Worm (Caenorhabditis elegans) whole organism, L4 larva: ENCODE results near the gene mcu-1.

ENCODE experiments used
- F10B5.3 ChIP-seq: sonication (generic microtip); optimal IDR thresholded peaks from 2 replicates; lab custom pipeline; 2016; ENCODE audit warnings: mild to moderate bottlenecking, missing genetic modification characterization, missing compliant biosample characterization
- F37D6.2 ChIP-seq: sonication (generic microtip); optimal IDR thresholded peaks from 2 replicates; lab custom pipeline; 2016; ENCODE audit warnings: mild to moderate bottlenecking, missing genetic modification characterization, missing compliant biosample characterization
- aha-1 ChIP-seq: fragments of 150-350 bp; peaks from one replicate; lab custom pipeline; 2014; ENCODE audit warnings: missing biosample characterization, missing genetic modification characterization
- ama-1 ChIP-seq: fragments of 150-350 bp; optimal IDR thresholded peaks from 2 replicates; lab custom pipeline; 2014; ENCODE audit warnings: inconsistent platforms, mixed read lengths
- arid-1 ChIP-seq: fragments of 200-800 bp; sonication (Bioruptor generic); conservative IDR thresholded peaks from 2 replicates; pipeline ENCODE4 v1.3.6; 2022; ENCODE audit warnings: missing genetic modification reagents, missing genetic modification characterization, missing compliant biosample characterization
- ceh-62 ChIP-seq: sonication (generic microtip); optimal IDR thresholded peaks from 2 replicates; lab custom pipeline; 2017; ENCODE audit warnings: missing biosample characterization, missing genetic modification characterization
- ces-1 ChIP-seq: fragments of 150-350 bp; sonication (generic microtip); optimal IDR thresholded peaks from 4 replicates; lab custom pipeline; 2014; ENCODE audit warnings: missing biosample characterization, missing genetic modification reagents, missing genetic modification characterization
- daf-16 ChIP-seq, 3 experiments: sonication (generic microtip); optimal IDR thresholded peaks; 2 replicates each; lab custom pipeline; 2016 to 2017; ENCODE audit warnings: missing genetic modification characterization in 3 of 3, missing genetic modification reagents in 3 of 3, mild to moderate bottlenecking in 2 of 3, missing compliant biosample characterization in 2 of 3, missing biosample characterization in 1 of 3, moderate library complexity in 1 of 3
- daf-8 ChIP-seq: fragments of 200-800 bp; sonication (Bioruptor generic); IDR thresholded peaks from 2 replicates; pipeline ENCODE4 v1.3.6; 2022; ENCODE audit warnings: missing genetic modification characterization, missing compliant biosample characterization
- dmd-9 ChIP-seq: fragments of 200-800 bp; sonication (Bioruptor generic); IDR thresholded peaks from 2 replicates; pipeline ENCODE4 v1.3.6; 2022; ENCODE audit warnings: missing genetic modification reagents, missing genetic modification characterization, missing compliant biosample characterization
- fkh-10 ChIP-seq: fragments of 150-350 bp; optimal IDR thresholded peaks from 2 replicates; lab custom pipeline; 2014; ENCODE audit warnings: missing biosample characterization, missing genetic modification reagents, missing genetic modification characterization
- gei-8 ChIP-seq: fragments of 200-800 bp; sonication (Bioruptor generic); optimal IDR thresholded peaks from 2 replicates; lab custom pipeline; 2018; ENCODE audit warnings: mild to moderate bottlenecking, missing genetic modification characterization, missing compliant biosample characterization
- hlh-11 ChIP-seq: fragments of 200-800 bp; sonication (Bioruptor generic); optimal IDR thresholded peaks from 2 replicates; lab custom pipeline; 2018; ENCODE audit warnings: mild to moderate bottlenecking, missing genetic modification characterization, missing compliant biosample characterization
- lin-29 ChIP-seq: fragments of 200-800 bp; sonication (Bioruptor generic); IDR thresholded peaks from 2 replicates; pipeline ENCODE4 v1.3.6; 2022; ENCODE audit warnings: missing genetic modification reagents, missing genetic modification characterization, missing compliant biosample characterization
- lsy-2 ChIP-seq, 2 experiments: fragments of 150-350 bp in 1 of 2; sonication (generic microtip) in 1 of 2; optimal IDR thresholded peaks; 2 replicates each; lab custom pipeline; 2014 to 2017; ENCODE audit warnings: missing biosample characterization in 2 of 2, missing genetic modification characterization in 2 of 2
- madf-9 ChIP-seq: fragments of 200-800 bp; sonication (Bioruptor generic); conservative IDR thresholded peaks from 2 replicates; pipeline ENCODE4 v1.3.6; 2022; ENCODE audit warnings: missing genetic modification reagents, missing genetic modification characterization, missing compliant biosample characterization
- mes-2 ChIP-seq: sonication (generic microtip); optimal IDR thresholded peaks from 2 replicates; lab custom pipeline; 2016; ENCODE audit warnings: missing genotype, mild to moderate bottlenecking, missing genetic modification characterization, missing compliant biosample characterization; ENCODE audit not compliant: poor library complexity, severe bottlenecking
- nhr-111 ChIP-seq: fragments of 200-800 bp; sonication (Bioruptor generic); optimal IDR thresholded peaks from 2 replicates; lab custom pipeline; 2018; ENCODE audit warnings: mild to moderate bottlenecking, missing genetic modification characterization, missing compliant biosample characterization
- nhr-25 ChIP-seq: sonication (generic microtip); optimal IDR thresholded peaks from 2 replicates; lab custom pipeline; 2017; ENCODE audit warnings: missing genetic modification characterization, mild to moderate bottlenecking, missing compliant biosample characterization, antibody characterized with exemption, moderate library complexity, borderline replicate concordance; ENCODE audit not compliant: insufficient read depth
- nhr-28 ChIP-seq: fragments of 150-350 bp; optimal IDR thresholded peaks from 2 replicates; lab custom pipeline; 2014; ENCODE audit warnings: missing biosample characterization, missing genetic modification characterization
- nhr-76 ChIP-seq: fragments of 150-350 bp; optimal IDR thresholded peaks from 2 replicates; lab custom pipeline; 2014; ENCODE audit warnings: missing biosample characterization, missing genetic modification characterization
- nhr-77 ChIP-seq: fragments of 150-350 bp; optimal IDR thresholded peaks from 2 replicates; lab custom pipeline; 2014; ENCODE audit warnings: missing biosample characterization, missing genetic modification characterization
- pha-4 ChIP-seq, 2 experiments: fragments of 150-350 bp in 1 of 2; fragments of 200-800 bp in 1 of 2; sonication (Bioruptor generic) in 1 of 2; IDR thresholded peaks in 1 of 2; optimal IDR thresholded peaks in 1 of 2; 2 replicates each; pipeline versions ENCODE4 v1.3.6 to Lab custom; 2014 to 2022; ENCODE audit warnings: missing genetic modification characterization in 2 of 2, missing genetic modification reagents in 2 of 2, missing biosample characterization in 1 of 2, missing compliant biosample characterization in 1 of 2
- php-3 ChIP-seq: fragments of 200-800 bp; sonication (Bioruptor generic); IDR thresholded peaks from 2 replicates; pipeline ENCODE4 v1.3.6; 2022; ENCODE audit warnings: missing genetic modification reagents, missing genetic modification characterization, missing compliant biosample characterization
- set-16 ChIP-seq: fragments of 200-800 bp; sonication (Bioruptor generic); IDR thresholded peaks from 2 replicates; pipeline ENCODE4 v1.3.6; 2022; ENCODE audit warnings: missing genetic modification reagents, missing genetic modification characterization, missing compliant biosample characterization
- skn-1 ChIP-seq: fragments of 150-350 bp; optimal IDR thresholded peaks from 2 replicates; lab custom pipeline; 2014; ENCODE audit warnings: missing biosample characterization, missing genetic modification characterization
- snpc-1.2 ChIP-seq: fragments of 200-800 bp; sonication (Bioruptor generic); IDR thresholded peaks from 2 replicates; pipeline ENCODE4 v1.3.6; 2022; ENCODE audit warnings: missing genetic modification reagents, missing genetic modification characterization, missing compliant biosample characterization
- tra-1 ChIP-seq: fragments of 200-800 bp; sonication (Bioruptor generic); IDR thresholded peaks from 2 replicates; pipeline ENCODE4 v1.3.6; 2022; ENCODE audit warnings: missing genetic modification reagents, missing genetic modification characterization, missing compliant biosample characterization
- unc-39 ChIP-seq: sonication (generic microtip); optimal IDR thresholded peaks from 2 replicates; lab custom pipeline; 2017; ENCODE audit warnings: missing biosample characterization, missing genetic modification characterization
- unc-62 ChIP-seq, 3 experiments: fragments of 150-350 bp in 1 of 3; sonication (generic microtip); optimal IDR thresholded peaks in 2 of 3; peaks in 1 of 3; 1 replicate in 1 of 3; 2 replicates in 2 of 3; lab custom pipeline; 2014 to 2017; ENCODE audit warnings: missing biosample characterization in 3 of 3, missing genetic modification characterization in 3 of 3, missing genetic modification reagents in 3 of 3, missing genotype in 1 of 3
- zfp-2 ChIP-seq: sonication (generic microtip); optimal IDR thresholded peaks from 2 replicates; lab custom pipeline; 2016; ENCODE audit warnings: mild to moderate bottlenecking, missing genetic modification characterization, missing compliant biosample characterization
- zfp-3 ChIP-seq: fragments of 200-800 bp; sonication (Bioruptor generic); conservative IDR thresholded peaks from 2 replicates; pipeline ENCODE4 v1.3.6; 2022; ENCODE audit warnings: missing genetic modification reagents, missing genetic modification characterization, missing compliant biosample characterization
- zip-11 ChIP-seq: fragments of 200-800 bp; sonication (Bioruptor generic); IDR thresholded peaks from 2 replicates; pipeline ENCODE4 v1.3.6; 2022; ENCODE audit warnings: missing genetic modification characterization, missing compliant biosample characterization
- zip-2 ChIP-seq: fragments of 150-350 bp; optimal IDR thresholded peaks from 2 replicates; lab custom pipeline; 2014; ENCODE audit warnings: missing biosample characterization, missing genetic modification characterization
- ztf-7 ChIP-seq: fragments of 150-350 bp; optimal IDR thresholded peaks from 2 replicates; lab custom pipeline; 2014; ENCODE audit warnings: missing biosample characterization, missing genetic modification characterization

mcu-1 gene

ce11 chrIV:5940608-5941007 lies 1.6 kb upstream of the mcu-1 start:
- TF ChIP-seq nhr-76 (no peak), pha-4 (GFP tag; IDR thresholded peaks at IDR 0.05; lab: Robert Waterston, UW) (no peak), pha-4 (tag; optimal IDR thresholded peaks at IDR 0.05; lab: Kevin White, UChicago) (no peak), php-3 (GFP tag; lab: Robert Waterston, UW) (no peak), nhr-28 (tag; lab: Kevin White, UChicago) (peak; percentile 4), zip-11 (GFP tag; lab: Robert Waterston, UW) (no peak), unc-39 (no peak), F37D6.2 (no peak), daf-16 (GFP tag; optimal IDR thresholded peaks at IDR 0.05; lab: Kevin White, UChicago) (peak in 1 of 2 experiments; percentile 48), daf-16 (tag; optimal IDR thresholded peaks at IDR 0.05; lab: Kevin White, UChicago) (no peak), unc-62 (GFP tag; optimal IDR thresholded peaks at IDR 0.05 in 1 of 2; lab: Kevin White, UChicago) (peak in 1 of 2 experiments; percentile 98), unc-62 (tag; optimal IDR thresholded peaks at IDR 0.05; lab: Kevin White, UChicago) (no peak), hlh-11 (tag; lab: Kevin White, UChicago) (peak; percentile 38), ama-1 (peak; percentile 68), nhr-25 (tag; lab: Kevin White, UChicago) (no peak), F10B5.3 (tag; lab: Kevin White, UChicago) (no peak), zip-2 (tag; lab: Kevin White, UChicago) (no peak)
- TF ChIP-seq, all 104 proteins: peak for 5

ce11 chrIV:5939908-5940307 lies 878 bp upstream of the mcu-1 start:
- TF ChIP-seq lsy-2 (tag; optimal IDR thresholded peaks at IDR 0.05; lab: Kevin White, UChicago) (peak in 1 of 2 experiments; percentile 10), snpc-1.2 (GFP tag; lab: Robert Waterston, UW) (peak; percentile 37), nhr-28 (tag; lab: Kevin White, UChicago) (no peak)

DNA sequence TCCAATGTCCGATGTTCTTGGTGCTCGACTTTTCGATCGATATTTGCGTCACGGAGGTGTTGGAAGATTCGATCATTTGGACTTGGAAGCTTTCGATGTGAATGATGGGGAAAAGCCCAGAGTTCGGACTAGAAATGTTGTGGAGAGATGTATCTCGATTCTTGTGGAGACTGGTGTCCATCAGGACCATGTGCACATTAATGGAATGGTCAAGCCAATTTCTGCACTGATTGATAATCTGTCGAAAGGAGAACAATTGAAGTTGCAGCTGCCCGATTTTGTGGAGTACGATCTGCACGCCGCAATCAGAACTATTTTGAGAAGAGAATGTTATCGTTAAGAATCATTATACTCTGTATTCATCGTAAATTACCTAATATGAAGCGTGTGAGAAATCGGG lies 1.9 kb downstream of the mcu-1 start:
- TF ChIP-seq daf-16 (GFP tag; optimal IDR thresholded peaks at IDR 0.05; lab: Kevin White, UChicago) (no peak), daf-16 (tag; optimal IDR thresholded peaks at IDR 0.05; lab: Kevin White, UChicago) (no peak), ama-1 (peak; percentile 3), aha-1 (tag; lab: Kevin White, UChicago) (peak; percentile 93)

- TF ChIP-seq php-3 (GFP tag; lab: Robert Waterston, UW): no peak
- no peak for TF ChIP-seq nhr-111 (GFP tag; lab: Kevin White, UChicago)
- no peak for TF ChIP-seq arid-1 (GFP tag; lab: Robert Waterston, UW)
- no peak for TF ChIP-seq zfp-3 (GFP tag; lab: Robert Waterston, UW)
- TF ChIP-seq nhr-77 (tag; lab: Kevin White, UChicago): no peak
- TF ChIP-seq F10B5.3 (tag; lab: Kevin White, UChicago): no peak
- TF ChIP-seq, all 104 proteins: peak for 0
These were observed 5.0 kb downstream of the mcu-1 start, which contains the start of gene H32C10.1 for ce11 chrIV:5934046-5934445. H32C10.1 (plus strand) TSS chrIV:5934346.

DNA sequence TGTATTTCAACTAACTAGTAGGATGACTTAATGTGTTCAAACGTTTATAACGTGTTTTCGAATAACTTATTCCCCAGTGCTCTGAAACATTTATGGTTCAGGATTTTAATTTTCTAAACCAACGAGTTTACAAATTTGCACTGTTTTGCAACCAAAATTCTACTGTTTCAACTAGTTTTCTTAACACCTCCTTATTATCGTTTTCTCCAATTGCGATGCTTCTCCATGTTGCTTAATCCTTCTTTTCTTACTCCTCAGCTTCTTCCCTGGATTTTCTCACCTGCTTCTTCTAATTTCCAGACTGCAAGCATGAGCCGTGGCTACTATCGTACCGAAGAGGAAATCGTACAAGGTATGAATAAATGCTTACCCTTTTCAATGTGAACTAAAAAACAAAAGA lies 8.7 kb downstream of the mcu-1 start, which contains the start of gene lin-33:
Gene lin-33, plus strand, starts transcription at position 301 of the 400 bp plus-strand sequence.
- TF ChIP-seq set-16 (GFP tag; lab: Robert Waterston, UW): no peak
- TF ChIP-seq skn-1: no peak
- TF ChIP-seq madf-9 (GFP tag; lab: Robert Waterston, UW): no peak
- TF ChIP-seq aha-1 (tag; lab: Kevin White, UChicago): no peak
- no peak for TF ChIP-seq ceh-62
- no peak for TF ChIP-seq ces-1 (GFP tag; lab: Kevin White, UChicago)
- TF ChIP-seq gei-8 (GFP tag; lab: Kevin White, UChicago): no peak
- no peak for TF ChIP-seq ztf-7 (tag; lab: Kevin White, UChicago)
- TF ChIP-seq nhr-111 (GFP tag; lab: Kevin White, UChicago): no peak
- no peak for TF ChIP-seq mes-2
- no peak for TF ChIP-seq zip-11 (GFP tag; lab: Robert Waterston, UW)
- TF ChIP-seq F10B5.3 (tag; lab: Kevin White, UChicago): no peak
- TF ChIP-seq daf-8 (GFP tag; lab: Robert Waterston, UW): no peak
- TF ChIP-seq zfp-2: no peak
- no peak for TF ChIP-seq nhr-76
- TF ChIP-seq hlh-11 (tag; lab: Kevin White, UChicago): no peak
- no peak for TF ChIP-seq lin-29 (GFP tag; lab: Robert Waterston, UW)
- no peak for TF ChIP-seq tra-1
- TF ChIP-seq fkh-10 (GFP tag; lab: Kevin White, UChicago): no peak
- no peak for TF ChIP-seq dmd-9 (GFP tag; lab: Robert Waterston, UW)
